Worm (Caenorhabditis elegans) whole organism, early embryonic: ENCODE data around the gene ldp-1.

Experiments
- F13C5.2 ChIP-seq: sonication (generic microtip); optimal IDR thresholded peaks from 2 replicates; lab custom pipeline; 2017; ENCODE audit warnings: mild to moderate bottlenecking, missing genetic modification characterization, inconsistent platforms, missing compliant biosample characterization
- ceh-13 ChIP-seq: fragments of 200-800 bp; sonication (Bioruptor generic); optimal IDR thresholded peaks from 2 replicates; lab custom pipeline; 2018; ENCODE audit warnings: mild to moderate bottlenecking, missing genetic modification characterization, missing compliant biosample characterization
- flt-1 ChIP-seq: fragments of 200-800 bp; sonication (Bioruptor generic); IDR thresholded peaks from 2 replicates; pipeline ENCODE4 v1.3.6; 2022; ENCODE audit warnings: missing genetic modification characterization, missing compliant biosample characterization
- hmg-4 ChIP-seq: fragments of 200-800 bp; sonication (Bioruptor generic); optimal IDR thresholded peaks from 2 replicates; lab custom pipeline; 2018; ENCODE audit warnings: mild to moderate bottlenecking, missing genetic modification characterization, missing compliant biosample characterization
- hnd-1 ChIP-seq: sonication (generic microtip); optimal IDR thresholded peaks from 2 replicates; lab custom pipeline; 2016; ENCODE audit warnings: missing genetic modification characterization, missing compliant biosample characterization
- scrt-1 ChIP-seq: fragments of 200-800 bp; sonication (Bioruptor generic); IDR thresholded peaks from 2 replicates; pipeline ENCODE4 v1.3.6; 2022; ENCODE audit warnings: missing genetic modification characterization, missing compliant biosample characterization
- sea-1 ChIP-seq: fragments of 200-800 bp; sonication (Bioruptor generic); conservative IDR thresholded peaks from 2 replicates; pipeline ENCODE4 v1.3.6; 2022; ENCODE audit warnings: missing genetic modification characterization, missing compliant biosample characterization

- no peak for TF ChIP-seq ceh-13 (GFP tag; lab: Kevin White, UChicago)
- no peak for TF ChIP-seq sea-1 (GFP tag; lab: Robert Waterston, UW)
- no peak for TF ChIP-seq F13C5.2 (tag; lab: Kevin White, UChicago)
- no peak for TF ChIP-seq flt-1 (GFP tag; lab: Robert Waterston, UW)
- no peak for TF ChIP-seq hmg-4
- TF ChIP-seq hnd-1 (tag; lab: Kevin White, UChicago): no peak
- no peak for TF ChIP-seq scrt-1 (GFP tag; lab: Robert Waterston, UW)
Measured at ce11 chrV:2109295-2109694, 18.0 kb upstream of the ldp-1 start, which contains the start of gene ckb-4.
